Worm (Caenorhabditis elegans): Measurements from ENCODE around the gene F10B5.3.
A peak's percentile ranks its signal among the peaks of the same experiment; 100 is the strongest.

F10B5.3 gene

ce11 chrII:8185016-8185493 is 35.2 kb upstream of the F10B5.3 start, which contains the start of the genes mig-5 and cct-1 (continued):
- TF ChIP-seq fkh-6 (tag; optimal IDR thresholded peaks at IDR 0.05) (no peak), nfya-1 (tag; optimal IDR thresholded peaks at IDR 0.05) (peak; percentile 94), elt-4 (tag; optimal IDR thresholded peaks at IDR 0.05) (no peak), ets-4 (tag; optimal IDR thresholded peaks at IDR 0.05) (peak; percentile 12), unc-86 (tag; optimal IDR thresholded peaks at IDR 0.05) (peak; percentile 66), sox-4 (tag; optimal IDR thresholded peaks at IDR 0.05) (no peak), F13H6.1 (tag; optimal IDR thresholded peaks at IDR 0.05) (peak; percentile 5), ceh-48 (tag; optimal IDR thresholded peaks at IDR 0.05) (peak; percentile 24), fax-1 (tag; optimal IDR thresholded peaks at IDR 0.05) (peak; percentile 31), ceh-14 (tag; optimal IDR thresholded peaks at IDR 0.05) (peak; percentile 80)

DNA sequence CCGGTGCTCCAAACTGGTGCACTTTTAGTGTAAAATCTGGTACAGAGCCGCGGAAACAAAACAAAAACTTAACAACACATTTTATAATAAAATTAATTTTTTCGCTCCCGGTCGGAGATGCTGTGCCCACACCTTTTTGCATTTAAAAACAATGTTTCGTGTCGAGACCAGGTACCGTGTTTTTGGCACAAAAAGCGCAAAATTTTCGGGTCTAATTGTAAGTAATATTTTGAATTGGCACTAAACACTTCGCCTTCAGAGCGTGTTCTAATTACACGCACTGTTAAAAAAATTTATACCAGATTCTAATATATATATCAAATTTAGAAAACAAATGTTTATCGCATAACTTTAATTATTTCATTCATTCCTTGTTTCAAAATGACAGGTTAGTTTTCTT is 31.6 kb upstream of the F10B5.3 start, which contains the start of gene dylt-3:
Gene dylt-3, plus strand, starts transcription at position 301 of the 400 bp plus-strand sequence.
- TF ChIP-seq sdc-2 (tag; optimal IDR thresholded peaks at IDR 0.05): no peak
- TF ChIP-seq ahr-1 (tag; optimal IDR thresholded peaks at IDR 0.05): no peak
- TF ChIP-seq ceh-22 (tag; optimal IDR thresholded peaks at IDR 0.05): no peak
- TF ChIP-seq ttx-3 (tag; optimal IDR thresholded peaks at IDR 0.05): no peak
- TF ChIP-seq pha-2 (tag; optimal IDR thresholded peaks at IDR 0.05): no peak
- no peak for TF ChIP-seq hlh-6 (tag; optimal IDR thresholded peaks at IDR 0.05)
- TF ChIP-seq hlh-15 (tag; optimal IDR thresholded peaks at IDR 0.05): no peak
- no peak for TF ChIP-seq T23F11.4 (GFP tag; optimal IDR thresholded peaks at IDR 0.05)
- no peak for TF ChIP-seq rnt-1 (tag; optimal IDR thresholded peaks at IDR 0.05)
- no peak for TF ChIP-seq fax-1 (tag; optimal IDR thresholded peaks at IDR 0.05)
- TF ChIP-seq hlh-8 (tag; optimal IDR thresholded peaks at IDR 0.05): no peak
- no peak for TF ChIP-seq ceh-24 (tag; optimal IDR thresholded peaks at IDR 0.05)
- no peak for TF ChIP-seq ztf-16 (tag; optimal IDR thresholded peaks at IDR 0.05)

DNA sequence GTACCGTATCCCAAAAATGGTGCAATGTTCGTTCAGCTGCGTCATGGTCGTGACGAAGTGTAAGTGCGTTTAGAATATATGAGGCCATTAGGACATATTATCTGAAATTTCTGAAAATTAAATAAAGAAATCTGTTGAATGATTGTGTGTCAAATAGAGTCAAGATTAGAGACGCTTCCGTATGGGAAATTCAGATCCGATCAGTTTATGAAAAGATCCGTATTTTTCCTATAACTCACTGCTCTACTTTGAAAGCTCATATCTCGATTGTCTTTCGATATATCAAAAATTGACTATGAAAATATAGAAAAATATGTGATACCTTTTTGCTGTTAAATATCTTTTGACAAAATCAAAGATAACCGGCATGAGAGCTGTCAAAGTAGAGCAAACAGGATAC is 30.5 kb upstream of the F10B5.3 start, which contains the start of gene T05C12.4:
Gene T05C12.4, minus strand, starts transcription at position 101 of the 400 bp plus-strand sequence.
- TF ChIP-seq gmeb-2 (tag; optimal IDR thresholded peaks at IDR 0.05) (no peak), odd-2 (tag; optimal IDR thresholded peaks at IDR 0.05) (no peak), sdc-2 (tag; optimal IDR thresholded peaks at IDR 0.05) (no peak), ceh-22 (tag; optimal IDR thresholded peaks at IDR 0.05) (no peak), lin-11 (tag; optimal IDR thresholded peaks at IDR 0.05) (no peak), fkh-6 (tag; optimal IDR thresholded peaks at IDR 0.05) (no peak), mec-3 (tag; optimal IDR thresholded peaks at IDR 0.05; ENCODE audit: borderline replicate concordance) (no peak), zip-5 (tag; optimal IDR thresholded peaks at IDR 0.05) (no peak)

- no peak for TF ChIP-seq pat-9 (tag; optimal IDR thresholded peaks at IDR 0.05)
- TF ChIP-seq tbx-2 (tag; optimal IDR thresholded peaks at IDR 0.05): no peak
- no peak for TF ChIP-seq lin-11 (tag; optimal IDR thresholded peaks at IDR 0.05)
- no peak for TF ChIP-seq pros-1 (tag; optimal IDR thresholded peaks at IDR 0.05)
- no peak for TF ChIP-seq dve-1 (tag; optimal IDR thresholded peaks at IDR 0.05)
- no peak for TF ChIP-seq elt-4 (tag; optimal IDR thresholded peaks at IDR 0.05)
- no peak for TF ChIP-seq elt-2 (tag; optimal IDR thresholded peaks at IDR 0.05)
- TF ChIP-seq fax-1 (tag; optimal IDR thresholded peaks at IDR 0.05): no peak
- TF ChIP-seq K09A11.1 (tag; optimal IDR thresholded peaks at IDR 0.05; ENCODE audit: insufficient read depth): no peak
These were observed 28.8 kb upstream of the F10B5.3 start for ce11 chrII:8178614-8179013.

DNA sequence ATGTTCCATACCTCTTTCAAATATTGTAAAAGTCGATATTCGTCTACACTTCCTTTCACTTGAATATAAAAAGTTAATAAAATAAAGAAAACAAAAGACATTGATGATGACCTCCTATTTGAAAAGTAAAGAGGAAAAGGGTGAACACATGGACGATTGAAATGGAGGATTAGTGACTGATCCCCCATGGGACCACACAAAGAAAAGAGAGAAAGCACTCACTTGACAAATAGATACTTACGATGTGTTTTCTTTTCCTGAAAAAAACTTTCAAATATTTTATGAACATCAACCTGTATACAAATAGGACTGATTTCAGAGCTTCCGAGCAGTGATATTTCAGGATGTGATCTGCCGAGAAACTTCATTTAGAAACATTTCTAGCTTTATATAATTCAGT is 27.3 kb upstream of the F10B5.3 start, which contains the start of gene acr-14:
Gene acr-14, minus strand, starts transcription at position 101 of the 400 bp plus-strand sequence.
- TF ChIP-seq ceh-24 (tag; optimal IDR thresholded peaks at IDR 0.05): no peak
- TF ChIP-seq pax-1 (tag; optimal IDR thresholded peaks at IDR 0.05): no peak
- no peak for TF ChIP-seq F13H6.1 (tag; optimal IDR thresholded peaks at IDR 0.05)

Measured in whole organism, late embryonic.